Worm (Caenorhabditis elegans) whole organism, L4 larva: ENCODE data around the gene mig-10.

Experiments used
- F37D6.2 ChIP-seq: sonication (generic microtip); optimal IDR thresholded peaks from 2 replicates; lab custom pipeline; 2016; ENCODE audit warnings: mild to moderate bottlenecking, missing genetic modification characterization, missing compliant biosample characterization
- F49E8.2 ChIP-seq: sonication (generic microtip); optimal IDR thresholded peaks from 2 replicates; lab custom pipeline; 2016; ENCODE audit warnings: missing compliant biosample characterization, mild to moderate bottlenecking, missing genetic modification characterization, borderline replicate concordance
- R02D3.7 ChIP-seq: fragments of 150-350 bp; sonication (generic microtip); optimal IDR thresholded peaks from 3 replicates; lab custom pipeline; 2014; ENCODE audit warnings: missing biosample characterization, missing genetic modification characterization
- Y48G9A.11 ChIP-seq: fragments of 200-800 bp; sonication (Bioruptor generic); IDR thresholded peaks from 2 replicates; pipeline ENCODE4 v1.3.6; 2022; ENCODE audit warnings: missing genetic modification reagents, missing genetic modification characterization, missing compliant biosample characterization
- ZK337.2 ChIP-seq: fragments of 200-800 bp; sonication (Bioruptor generic); IDR thresholded peaks from 2 replicates; pipeline ENCODE4 v1.3.6; 2022; ENCODE audit warnings: missing genetic modification reagents, missing genetic modification characterization, missing compliant biosample characterization
- ZK546.5 ChIP-seq, 2 experiments: sonication (generic microtip); optimal IDR thresholded peaks; 2 replicates each; lab custom pipeline; 2017; ENCODE audit warnings: missing biosample characterization in 2 of 2, missing genetic modification characterization in 2 of 2
- aly-2 ChIP-seq: sonication (generic microtip); optimal IDR thresholded peaks from 2 replicates; lab custom pipeline; 2018; ENCODE audit warnings: missing biosample characterization, missing genetic modification characterization
- arid-1 ChIP-seq: fragments of 200-800 bp; sonication (Bioruptor generic); conservative IDR thresholded peaks from 2 replicates; pipeline ENCODE4 v1.3.6; 2022; ENCODE audit warnings: missing genetic modification reagents, missing genetic modification characterization, missing compliant biosample characterization
- attf-4 ChIP-seq: sonication (generic microtip); optimal IDR thresholded peaks from 3 replicates; lab custom pipeline; 2017; ENCODE audit warnings: missing biosample characterization, missing genetic modification characterization
- ceh-20 ChIP-seq: fragments of 200-800 bp; sonication (Bioruptor generic); IDR thresholded peaks from 2 replicates; pipeline ENCODE4 v1.3.6; 2022; ENCODE audit warnings: missing genetic modification reagents, missing genetic modification characterization, missing compliant biosample characterization
- ceh-32 ChIP-seq: sonication (generic microtip); optimal IDR thresholded peaks from 2 replicates; lab custom pipeline; 2016; ENCODE audit warnings: mild to moderate bottlenecking, missing genetic modification characterization, missing compliant biosample characterization; ENCODE audit not compliant: poor library complexity
- ceh-82 ChIP-seq: sonication (generic microtip); optimal IDR thresholded peaks from 2 replicates; lab custom pipeline; 2017; ENCODE audit warnings: missing biosample characterization, missing genetic modification characterization
- ces-1 ChIP-seq: fragments of 150-350 bp; sonication (generic microtip); optimal IDR thresholded peaks from 4 replicates; lab custom pipeline; 2014; ENCODE audit warnings: missing biosample characterization, missing genetic modification reagents, missing genetic modification characterization
- cey-2 ChIP-seq: sonication (generic microtip); optimal IDR thresholded peaks from 3 replicates; lab custom pipeline; 2017; ENCODE audit warnings: missing genetic modification characterization, mild to moderate bottlenecking, missing compliant biosample characterization, antibody characterized with exemption, borderline replicate concordance; ENCODE audit not compliant: insufficient read depth
- ctbp-1 ChIP-seq: fragments of 200-800 bp; sonication (Bioruptor generic); IDR thresholded peaks from 2 replicates; pipeline ENCODE4 v1.3.6; 2022; ENCODE audit warnings: missing genetic modification reagents, missing genetic modification characterization, missing compliant biosample characterization
- daf-12 ChIP-seq: fragments of 150-350 bp; optimal IDR thresholded peaks from 2 replicates; lab custom pipeline; 2014; ENCODE audit warnings: missing biosample characterization, missing genetic modification reagents, missing genetic modification characterization
- daf-16 ChIP-seq, 3 experiments: sonication (generic microtip); optimal IDR thresholded peaks; 2 replicates each; lab custom pipeline; 2016 to 2017; ENCODE audit warnings: missing genetic modification characterization in 3 of 3, missing genetic modification reagents in 3 of 3, mild to moderate bottlenecking in 2 of 3, missing compliant biosample characterization in 2 of 3, missing biosample characterization in 1 of 3, moderate library complexity in 1 of 3
- dmd-8 ChIP-seq: fragments of 200-800 bp; sonication (Bioruptor generic); IDR thresholded peaks from 2 replicates; pipeline ENCODE4 v1.3.6; 2022; ENCODE audit warnings: missing genetic modification characterization, missing compliant biosample characterization
- dmd-9 ChIP-seq: fragments of 200-800 bp; sonication (Bioruptor generic); IDR thresholded peaks from 2 replicates; pipeline ENCODE4 v1.3.6; 2022; ENCODE audit warnings: missing genetic modification reagents, missing genetic modification characterization, missing compliant biosample characterization
- duxl-1 ChIP-seq: sonication (generic microtip); optimal IDR thresholded peaks from 2 replicates; lab custom pipeline; 2016; ENCODE audit warnings: mild to moderate bottlenecking, missing genetic modification characterization, moderate library complexity, missing compliant biosample characterization; ENCODE audit not compliant: poor library complexity
- egl-27 ChIP-seq: sonication (generic microtip); optimal IDR thresholded peaks from 3 replicates; lab custom pipeline; 2017; ENCODE audit warnings: missing biosample characterization, missing genetic modification reagents, missing genetic modification characterization
- hmg-1.1 ChIP-seq: fragments of 200-800 bp; sonication (Bioruptor generic); IDR thresholded peaks from 2 replicates; pipeline ENCODE4 v1.3.6; 2022; ENCODE audit warnings: missing genetic modification reagents, missing genetic modification characterization, missing compliant biosample characterization
- jun-1 ChIP-seq: fragments of 150-350 bp; optimal IDR thresholded peaks from 2 replicates; lab custom pipeline; 2014; ENCODE audit warnings: missing biosample characterization, missing genetic modification reagents, missing genetic modification characterization
- lin-1 ChIP-seq: fragments of 200-800 bp; sonication (Bioruptor generic); IDR thresholded peaks from 2 replicates; pipeline ENCODE4 v1.3.6; 2022; ENCODE audit warnings: missing genetic modification reagents, missing genetic modification characterization, missing compliant biosample characterization
- lin-15B ChIP-seq: fragments of 150-350 bp; sonication (generic microtip); optimal IDR thresholded peaks from 3 replicates; lab custom pipeline; 2014; ENCODE audit warnings: missing biosample characterization, missing genetic modification characterization
- lin-38 ChIP-seq: fragments of 200-800 bp; sonication (Bioruptor generic); IDR thresholded peaks from 2 replicates; pipeline ENCODE4 v1.3.6; 2022; ENCODE audit warnings: missing genetic modification reagents, missing genetic modification characterization, missing compliant biosample characterization
- lin-39 ChIP-seq: fragments of 150-350 bp; optimal IDR thresholded peaks from 2 replicates; lab custom pipeline; 2014; ENCODE audit warnings: missing biosample characterization, missing genetic modification reagents, missing genetic modification characterization
- lsy-2 ChIP-seq, 2 experiments: fragments of 150-350 bp in 1 of 2; sonication (generic microtip) in 1 of 2; optimal IDR thresholded peaks; 2 replicates each; lab custom pipeline; 2014 to 2017; ENCODE audit warnings: missing biosample characterization in 2 of 2, missing genetic modification characterization in 2 of 2
- mdl-1 ChIP-seq, 2 experiments: fragments of 150-350 bp in 1 of 2; sonication (generic microtip) in 1 of 2; optimal IDR thresholded peaks; 2 replicates each; lab custom pipeline; 2014 to 2017; ENCODE audit warnings: missing biosample characterization in 2 of 2, missing genetic modification characterization in 2 of 2
- mxl-2 ChIP-seq: fragments of 200-800 bp; sonication (Bioruptor generic); conservative IDR thresholded peaks from 2 replicates; pipeline ENCODE4 v1.3.6; 2022; ENCODE audit warnings: missing genetic modification reagents, missing genetic modification characterization, missing compliant biosample characterization
- nhr-102 ChIP-seq: sonication (generic microtip); optimal IDR thresholded peaks from 2 replicates; lab custom pipeline; 2016; ENCODE audit warnings: mild to moderate bottlenecking, missing genetic modification characterization, moderate library complexity, missing compliant biosample characterization
- nhr-11 ChIP-seq: fragments of 150-350 bp; optimal IDR thresholded peaks from 2 replicates; lab custom pipeline; 2014; ENCODE audit warnings: missing biosample characterization, missing genetic modification characterization
- nhr-48 ChIP-seq: sonication (generic microtip); optimal IDR thresholded peaks from 2 replicates; lab custom pipeline; 2016; ENCODE audit warnings: mild to moderate bottlenecking, missing genetic modification characterization, missing compliant biosample characterization
- nhr-6 ChIP-seq: fragments of 150-350 bp; optimal IDR thresholded peaks from 2 replicates; lab custom pipeline; 2014; ENCODE audit warnings: missing biosample characterization, missing genetic modification characterization
- nhr-76 ChIP-seq: fragments of 150-350 bp; optimal IDR thresholded peaks from 2 replicates; lab custom pipeline; 2014; ENCODE audit warnings: missing biosample characterization, missing genetic modification characterization
- nhr-77 ChIP-seq: fragments of 150-350 bp; optimal IDR thresholded peaks from 2 replicates; lab custom pipeline; 2014; ENCODE audit warnings: missing biosample characterization, missing genetic modification characterization
- php-3 ChIP-seq: fragments of 200-800 bp; sonication (Bioruptor generic); IDR thresholded peaks from 2 replicates; pipeline ENCODE4 v1.3.6; 2022; ENCODE audit warnings: missing genetic modification reagents, missing genetic modification characterization, missing compliant biosample characterization
- skn-1 ChIP-seq: fragments of 150-350 bp; optimal IDR thresholded peaks from 2 replicates; lab custom pipeline; 2014; ENCODE audit warnings: missing biosample characterization, missing genetic modification characterization
- snpc-1.2 ChIP-seq: fragments of 200-800 bp; sonication (Bioruptor generic); IDR thresholded peaks from 2 replicates; pipeline ENCODE4 v1.3.6; 2022; ENCODE audit warnings: missing genetic modification reagents, missing genetic modification characterization, missing compliant biosample characterization
- unc-62 ChIP-seq, 3 experiments: fragments of 150-350 bp in 1 of 3; sonication (generic microtip); optimal IDR thresholded peaks in 2 of 3; peaks in 1 of 3; 1 replicate in 1 of 3; 2 replicates in 2 of 3; lab custom pipeline; 2014 to 2017; ENCODE audit warnings: missing biosample characterization in 3 of 3, missing genetic modification characterization in 3 of 3, missing genetic modification reagents in 3 of 3, missing genotype in 1 of 3
- zag-1 ChIP-seq: fragments of 150-350 bp; optimal IDR thresholded peaks from 2 replicates; lab custom pipeline; 2014; ENCODE audit warnings: missing biosample characterization, missing genetic modification characterization
- zfp-2 ChIP-seq: sonication (generic microtip); optimal IDR thresholded peaks from 2 replicates; lab custom pipeline; 2016; ENCODE audit warnings: mild to moderate bottlenecking, missing genetic modification characterization, missing compliant biosample characterization
- zfp-3 ChIP-seq: fragments of 200-800 bp; sonication (Bioruptor generic); conservative IDR thresholded peaks from 2 replicates; pipeline ENCODE4 v1.3.6; 2022; ENCODE audit warnings: missing genetic modification reagents, missing genetic modification characterization, missing compliant biosample characterization
- zip-11 ChIP-seq: fragments of 200-800 bp; sonication (Bioruptor generic); IDR thresholded peaks from 2 replicates; pipeline ENCODE4 v1.3.6; 2022; ENCODE audit warnings: missing genetic modification characterization, missing compliant biosample characterization
- zip-2 ChIP-seq: fragments of 150-350 bp; optimal IDR thresholded peaks from 2 replicates; lab custom pipeline; 2014; ENCODE audit warnings: missing biosample characterization, missing genetic modification characterization
- ztf-7 ChIP-seq: fragments of 150-350 bp; optimal IDR thresholded peaks from 2 replicates; lab custom pipeline; 2014; ENCODE audit warnings: missing biosample characterization, missing genetic modification characterization

Gene mig-10

ce11 chrIII:8278801-8279200, at the start of gene mig-10:
mig-10 (plus strand) TSS chrIII:8279101.
- TF ChIP-seq daf-12 (tag; lab: Kevin White, UChicago) (no peak), nhr-102 (tag; lab: Kevin White, UChicago) (no peak), unc-62 (GFP tag; optimal IDR thresholded peaks at IDR 0.05 in 1 of 2; lab: Kevin White, UChicago) (no peak), unc-62 (tag; optimal IDR thresholded peaks at IDR 0.05; lab: Kevin White, UChicago) (no peak), R02D3.7 (tag; lab: Kevin White, UChicago) (no peak), ZK337.2 (GFP tag; lab: Robert Waterston, UW) (no peak), ceh-82 (tag; lab: Kevin White, UChicago) (no peak), nhr-6 (tag; lab: Kevin White, UChicago) (no peak), zfp-3 (GFP tag; lab: Robert Waterston, UW) (no peak), zip-11 (GFP tag; lab: Robert Waterston, UW) (no peak), F49E8.2 (tag; lab: Kevin White, UChicago) (no peak), ZK546.5 (tag; optimal IDR thresholded peaks at IDR 0.05; lab: Kevin White, UChicago) (no peak), egl-27 (tag; lab: Kevin White, UChicago) (no peak), ztf-7 (tag; lab: Kevin White, UChicago) (no peak), cey-2 (tag; lab: Kevin White, UChicago) (no peak), lin-15B (tag; lab: Kevin White, UChicago) (no peak), snpc-1.2 (GFP tag; lab: Robert Waterston, UW) (no peak), ctbp-1 (GFP tag; lab: Robert Waterston, UW) (no peak)

ce11 chrIII:8229480-8229879, 49.4 kb upstream of the mig-10 start:
- TF ChIP-seq F37D6.2 (tag; lab: Kevin White, UChicago) = peak; percentile 11
- TF ChIP-seq arid-1 (GFP tag; lab: Robert Waterston, UW) = no peak
- no peak for TF ChIP-seq ceh-32 (tag; lab: Kevin White, UChicago)
- TF ChIP-seq hmg-1.1 = 0 out of 2 replicates have a peak, but pooled peaks have one; percentile 6
- TF ChIP-seq nhr-48 (tag; lab: Kevin White, UChicago) = no peak
- no peak for TF ChIP-seq jun-1 (tag; lab: Kevin White, UChicago)
- TF ChIP-seq lin-38 (GFP tag; lab: Robert Waterston, UW) = 0 out of 2 replicates have a peak, but pooled peaks have one; percentile 13
- TF ChIP-seq ZK337.2 (GFP tag; lab: Robert Waterston, UW) = no peak
- TF ChIP-seq lsy-2 (tag; optimal IDR thresholded peaks at IDR 0.05; lab: Kevin White, UChicago) = peak in 1 of 2 experiments; percentile 15
- peak; percentile 27 for TF ChIP-seq nhr-11 (tag; lab: Kevin White, UChicago)
- TF ChIP-seq ctbp-1 (GFP tag; lab: Robert Waterston, UW) = 0 out of 2 replicates have a peak, but pooled peaks have one; percentile 41

- no peak for TF ChIP-seq attf-4
- no peak for TF ChIP-seq nhr-77 (tag; lab: Kevin White, UChicago)
- no peak for TF ChIP-seq cey-2 (tag; lab: Kevin White, UChicago)
- TF ChIP-seq mdl-1 (tag; optimal IDR thresholded peaks at IDR 0.05; lab: Kevin White, UChicago) = no peak
- no peak for TF ChIP-seq ces-1
- TF ChIP-seq daf-16 (GFP tag; optimal IDR thresholded peaks at IDR 0.05; lab: Kevin White, UChicago) = no peak
- no peak for TF ChIP-seq daf-16 (tag; optimal IDR thresholded peaks at IDR 0.05; lab: Kevin White, UChicago)
- no peak for TF ChIP-seq skn-1 (tag; lab: Kevin White, UChicago)
- TF ChIP-seq lin-39 (tag; lab: Kevin White, UChicago) = peak; percentile 48
- TF ChIP-seq unc-62 (GFP tag; optimal IDR thresholded peaks at IDR 0.05 in 1 of 2; lab: Kevin White, UChicago) = peak in 1 of 2 experiments; percentile 56
- no peak for TF ChIP-seq unc-62 (tag; optimal IDR thresholded peaks at IDR 0.05; lab: Kevin White, UChicago)
- no peak for TF ChIP-seq ZK337.2 (GFP tag; lab: Robert Waterston, UW)
- no peak for TF ChIP-seq zag-1 (tag; lab: Kevin White, UChicago)
- no peak for TF ChIP-seq php-3 (GFP tag; lab: Robert Waterston, UW)
- TF ChIP-seq dmd-8 (GFP tag; lab: Robert Waterston, UW) = no peak
- no peak for TF ChIP-seq nhr-76
- TF ChIP-seq aly-2 (tag; lab: Kevin White, UChicago) = no peak
- no peak for TF ChIP-seq Y48G9A.11 (GFP tag; lab: Robert Waterston, UW)
- TF ChIP-seq ceh-20 (GFP tag; lab: Robert Waterston, UW) = no peak
- no peak for TF ChIP-seq mxl-2 (GFP tag; lab: Robert Waterston, UW)
- TF ChIP-seq lin-1 (GFP tag; lab: Robert Waterston, UW) = no peak
- TF ChIP-seq duxl-1 (tag; lab: Kevin White, UChicago) = no peak
- no peak for TF ChIP-seq zip-2 (tag; lab: Kevin White, UChicago)
- no peak for TF ChIP-seq zfp-2
- TF ChIP-seq F49E8.2 (tag; lab: Kevin White, UChicago) = no peak
- no peak for TF ChIP-seq snpc-1.2 (GFP tag; lab: Robert Waterston, UW)
- TF ChIP-seq dmd-9 (GFP tag; lab: Robert Waterston, UW) = no peak
Measured at ce11 chrIII:8232634-8233033, 46.3 kb upstream of the mig-10 start, which contains the start of gene henn-1. henn-1 (plus strand) TSS chrIII:8232651.
